Fruit fly (Drosophila melanogaster): Measurements from ENCODE around the gene Pgant4.

Pgant4 gene

DNA sequence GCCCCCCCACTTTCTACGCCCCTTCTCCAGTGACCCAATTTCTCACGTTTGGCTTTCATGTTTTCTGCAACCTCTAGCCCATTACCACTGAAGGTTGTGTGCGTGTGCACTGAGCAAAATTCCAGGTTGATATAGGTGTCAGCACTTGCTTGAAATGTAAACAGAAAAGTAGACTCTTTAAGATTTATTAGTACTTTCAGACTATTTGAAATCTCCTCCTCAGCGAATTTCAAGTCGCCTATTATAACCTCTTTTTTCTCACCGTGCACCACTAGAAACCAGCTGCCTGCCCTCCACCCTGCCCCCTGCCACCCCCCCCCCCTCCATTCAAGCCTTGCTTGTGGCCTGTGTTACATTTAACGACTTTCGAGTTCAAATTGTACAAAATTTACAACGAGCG, 37.3 kb upstream of the Pgant4 start (continued):
- TF ChIP-seq Ada2b (GFP tag; IDR thresholded peaks at IDR 0.05) (peak; percentile 52; the same call in 1 of the 2 replicates), CG18599 (GFP tag; optimal IDR thresholded peaks at IDR 0.05) (peak; percentile 48), pho (GFP tag; optimal IDR thresholded peaks at IDR 0.05) (no peak), CG7372 (GFP tag; IDR thresholded peaks at IDR 0.05) (peak; percentile 34; the same call in 1 of the 2 replicates), CG14965 (GFP tag; optimal IDR thresholded peaks at IDR 0.05; ENCODE audit: borderline replicate concordance) (no peak), CG11085 (GFP tag; IDR thresholded peaks at IDR 0.05) (no peak), zfh1 (GFP tag; IDR thresholded peaks at IDR 0.05) (peak; percentile 69; the same call in 2 of the 3 replicates), CG3847 (GFP tag; IDR thresholded peaks at IDR 0.05) (no peak; the same call in 1 of the 2 replicates), pb (GFP tag; optimal IDR thresholded peaks at IDR 0.05) (no peak), CG9609 (GFP tag; optimal IDR thresholded peaks at IDR 0.05) (peak; percentile 2), CG18619 (GFP tag; optimal IDR thresholded peaks at IDR 0.05) (peak; percentile 1), CG2202 (tag; optimal IDR thresholded peaks at IDR 0.05) (no peak), lov (optimal IDR thresholded peaks at IDR 0.05) (no peak), lov (GFP tag; IDR thresholded peaks at IDR 0.05) (0 out of 3 replicates have a peak, but pooled peaks have one; percentile 40), pnt (GFP tag; optimal IDR thresholded peaks at IDR 0.05) (peak; percentile 13), E2f2 (GFP tag; IDR thresholded peaks at IDR 0.05) (peak; percentile 31; the same call in 1 of the 2 replicates), CG6272 (GFP tag; IDR thresholded peaks at IDR 0.05) (peak; percentile 35; the same call in 1 of the 2 replicates), bcd (GFP tag; optimal IDR thresholded peaks at IDR 0.05) (peak; percentile 25), phol (tag; optimal IDR thresholded peaks at IDR 0.05) (peak; percentile 63), CG6175 (GFP tag; IDR thresholded peaks at IDR 0.05) (no peak), emc (GFP tag; optimal IDR thresholded peaks at IDR 0.05) (no peak), ap (GFP tag; IDR thresholded peaks at IDR 0.05) (peak; percentile 35; the same call in 1 of the 2 replicates), CG3281 (GFP tag; optimal IDR thresholded peaks at IDR 0.05) (no peak), CG3838 (GFP tag; optimal IDR thresholded peaks at IDR 0.05) (no peak), tx (GFP tag; optimal IDR thresholded peaks at IDR 0.05) (no peak), sima (GFP tag; optimal IDR thresholded peaks at IDR 0.05) (no peak), Atf-2 (GFP tag; optimal IDR thresholded peaks at IDR 0.05) (no peak), Fer1 (GFP tag; optimal IDR thresholded peaks at IDR 0.05) (no peak), Atf6 (GFP tag; IDR thresholded peaks at IDR 0.05) (no peak), nau (GFP tag; optimal IDR thresholded peaks at IDR 0.05) (no peak), org-1 (GFP tag; optimal IDR thresholded peaks at IDR 0.05) (peak; percentile 37), CG14667 (GFP tag; IDR thresholded peaks at IDR 0.05) (peak; percentile 55), CG18476 (GFP tag; optimal IDR thresholded peaks at IDR 0.05) (no peak), CG6813 (GFP tag; optimal IDR thresholded peaks at IDR 0.05) (peak; percentile 28), CG2129 (GFP tag; IDR thresholded peaks at IDR 0.05; ENCODE audit: partially characterized antibody) (no peak), Nf-YB (GFP tag; optimal IDR thresholded peaks at IDR 0.05) (no peak), shn (GFP tag; optimal IDR thresholded peaks at IDR 0.05) (no peak), zen2 (GFP tag; IDR thresholded peaks at IDR 0.05; ENCODE audit: partially characterized antibody) (no peak), Xrp1 (GFP tag; IDR thresholded peaks at IDR 0.05) (peak; percentile 63), CG15073 (GFP tag; optimal IDR thresholded peaks at IDR 0.05) (no peak), CG12659 (GFP tag; optimal IDR thresholded peaks at IDR 0.05) (no peak), salm (tag; optimal IDR thresholded peaks at IDR 0.05) (no peak), CG8478 (optimal IDR thresholded peaks at IDR 0.05) (no peak), CG2875 (GFP tag; optimal IDR thresholded peaks at IDR 0.05) (peak; percentile 20), tio (GFP tag; optimal IDR thresholded peaks at IDR 0.05) (no peak), Side (GFP tag; optimal IDR thresholded peaks at IDR 0.05) (peak; percentile 6), CG34224 (GFP tag; IDR thresholded peaks at IDR 0.05; ENCODE audit: partially characterized antibody) (no peak), Camta (GFP tag; optimal IDR thresholded peaks at IDR 0.05) (peak; percentile 9), CG13424 (tag; optimal IDR thresholded peaks at IDR 0.05) (peak; percentile 39), hth (optimal IDR thresholded peaks at IDR 0.05) (no peak), Nf-YA (GFP tag; IDR thresholded peaks at IDR 0.05) (peak; percentile 54), ftz-f1 (GFP tag; optimal IDR thresholded peaks at IDR 0.05) (no peak)
